Worm (Caenorhabditis elegans) whole organism, L4 larva: ENCODE results near the gene sap-49.
A peak's percentile ranks its signal among the peaks of the same experiment; 100 is the strongest.

Experiments used
- D1046.2 ChIP-seq: fragments of 200-800 bp; sonication (Bioruptor generic); IDR thresholded peaks from 2 replicates; pipeline ENCODE4 v1.3.6; 2022; ENCODE audit warnings: missing genetic modification characterization, missing compliant biosample characterization
- R02D3.7 ChIP-seq: fragments of 150-350 bp; sonication (generic microtip); optimal IDR thresholded peaks from 3 replicates; lab custom pipeline; 2014; ENCODE audit warnings: missing biosample characterization, missing genetic modification characterization
- Y48G9A.11 ChIP-seq: fragments of 200-800 bp; sonication (Bioruptor generic); IDR thresholded peaks from 2 replicates; pipeline ENCODE4 v1.3.6; 2022; ENCODE audit warnings: missing genetic modification reagents, missing genetic modification characterization, missing compliant biosample characterization
- Y5F2A.4 ChIP-seq: fragments of 200-800 bp; sonication (Bioruptor generic); optimal IDR thresholded peaks from 2 replicates; lab custom pipeline; 2018; ENCODE audit warnings: mild to moderate bottlenecking, missing genetic modification characterization, missing compliant biosample characterization
- ceh-28 ChIP-seq: fragments of 150-350 bp; optimal IDR thresholded peaks from 2 replicates; lab custom pipeline; 2014; ENCODE audit warnings: missing biosample characterization, missing genetic modification reagents, missing genetic modification characterization
- ceh-62 ChIP-seq: sonication (generic microtip); optimal IDR thresholded peaks from 2 replicates; lab custom pipeline; 2017; ENCODE audit warnings: missing biosample characterization, missing genetic modification characterization
- daf-12 ChIP-seq: fragments of 150-350 bp; optimal IDR thresholded peaks from 2 replicates; lab custom pipeline; 2014; ENCODE audit warnings: missing biosample characterization, missing genetic modification reagents, missing genetic modification characterization
- daf-19 ChIP-seq: fragments of 200-800 bp; sonication (Bioruptor generic); conservative IDR thresholded peaks from 2 replicates; pipeline ENCODE4 v1.3.6; 2022; ENCODE audit warnings: missing genetic modification characterization, missing compliant biosample characterization
- daf-8 ChIP-seq: fragments of 200-800 bp; sonication (Bioruptor generic); IDR thresholded peaks from 2 replicates; pipeline ENCODE4 v1.3.6; 2022; ENCODE audit warnings: missing genetic modification characterization, missing compliant biosample characterization
- dmd-6 ChIP-seq: fragments of 200-800 bp; sonication (Bioruptor generic); IDR thresholded peaks from 2 replicates; pipeline ENCODE4 v1.3.6; 2022; ENCODE audit warnings: missing genetic modification reagents, missing genetic modification characterization, missing compliant biosample characterization
- dmd-8 ChIP-seq: fragments of 200-800 bp; sonication (Bioruptor generic); IDR thresholded peaks from 2 replicates; pipeline ENCODE4 v1.3.6; 2022; ENCODE audit warnings: missing genetic modification characterization, missing compliant biosample characterization
- dpl-1 ChIP-seq: fragments of 150-350 bp; optimal IDR thresholded peaks from 2 replicates; lab custom pipeline; 2014; ENCODE audit warnings: missing biosample characterization, missing genetic modification reagents, missing genetic modification characterization
- duxl-1 ChIP-seq: sonication (generic microtip); optimal IDR thresholded peaks from 2 replicates; lab custom pipeline; 2016; ENCODE audit warnings: mild to moderate bottlenecking, missing genetic modification characterization, moderate library complexity, missing compliant biosample characterization; ENCODE audit not compliant: poor library complexity
- egl-43 ChIP-seq: fragments of 200-800 bp; sonication (Bioruptor generic); IDR thresholded peaks from 2 replicates; pipeline ENCODE4 v1.3.6; 2022; ENCODE audit warnings: missing genetic modification reagents, missing genetic modification characterization, missing compliant biosample characterization
- fos-1 ChIP-seq: fragments of 150-350 bp; optimal IDR thresholded peaks from 2 replicates; lab custom pipeline; 2014; ENCODE audit warnings: missing biosample characterization, missing genetic modification characterization
- gei-8 ChIP-seq: fragments of 200-800 bp; sonication (Bioruptor generic); optimal IDR thresholded peaks from 2 replicates; lab custom pipeline; 2018; ENCODE audit warnings: mild to moderate bottlenecking, missing genetic modification characterization, missing compliant biosample characterization
- hlh-11 ChIP-seq: fragments of 200-800 bp; sonication (Bioruptor generic); optimal IDR thresholded peaks from 2 replicates; lab custom pipeline; 2018; ENCODE audit warnings: mild to moderate bottlenecking, missing genetic modification characterization, missing compliant biosample characterization
- hlh-30 ChIP-seq: sonication (generic microtip); optimal IDR thresholded peaks from 2 replicates; lab custom pipeline; 2017; ENCODE audit warnings: antibody characterized with exemption, mild to moderate bottlenecking, missing genetic modification characterization, missing compliant biosample characterization; ENCODE audit not compliant: insufficient read depth
- hmg-1.1 ChIP-seq: fragments of 200-800 bp; sonication (Bioruptor generic); IDR thresholded peaks from 2 replicates; pipeline ENCODE4 v1.3.6; 2022; ENCODE audit warnings: missing genetic modification reagents, missing genetic modification characterization, missing compliant biosample characterization
- jun-1 ChIP-seq: fragments of 150-350 bp; optimal IDR thresholded peaks from 2 replicates; lab custom pipeline; 2014; ENCODE audit warnings: missing biosample characterization, missing genetic modification reagents, missing genetic modification characterization
- lim-7 ChIP-seq: fragments of 200-800 bp; sonication (Bioruptor generic); IDR thresholded peaks from 2 replicates; pipeline ENCODE4 v1.3.6; 2022; ENCODE audit warnings: missing genetic modification characterization, missing compliant biosample characterization
- lin-13 ChIP-seq: fragments of 150-350 bp; optimal IDR thresholded peaks from 2 replicates; lab custom pipeline; 2014; ENCODE audit warnings: missing biosample characterization, missing genetic modification reagents, missing genetic modification characterization
- lin-38 ChIP-seq: fragments of 200-800 bp; sonication (Bioruptor generic); IDR thresholded peaks from 2 replicates; pipeline ENCODE4 v1.3.6; 2022; ENCODE audit warnings: missing genetic modification reagents, missing genetic modification characterization, missing compliant biosample characterization
- lsy-2 ChIP-seq, 2 experiments: fragments of 150-350 bp in 1 of 2; sonication (generic microtip) in 1 of 2; optimal IDR thresholded peaks; 2 replicates each; lab custom pipeline; 2014 to 2017; ENCODE audit warnings: missing biosample characterization in 2 of 2, missing genetic modification characterization in 2 of 2
- madf-9 ChIP-seq: fragments of 200-800 bp; sonication (Bioruptor generic); conservative IDR thresholded peaks from 2 replicates; pipeline ENCODE4 v1.3.6; 2022; ENCODE audit warnings: missing genetic modification reagents, missing genetic modification characterization, missing compliant biosample characterization
- mep-1 ChIP-seq: fragments of 150-350 bp; sonication (generic microtip); optimal IDR thresholded peaks from 3 replicates; lab custom pipeline; 2014; ENCODE audit warnings: missing biosample characterization, missing genetic modification characterization
- mes-2 ChIP-seq: sonication (generic microtip); optimal IDR thresholded peaks from 2 replicates; lab custom pipeline; 2016; ENCODE audit warnings: missing genotype, mild to moderate bottlenecking, missing genetic modification characterization, missing compliant biosample characterization; ENCODE audit not compliant: poor library complexity, severe bottlenecking
- mxl-3 ChIP-seq: fragments of 200-800 bp; sonication (Bioruptor generic); optimal IDR thresholded peaks from 2 replicates; lab custom pipeline; 2018; ENCODE audit warnings: mild to moderate bottlenecking, missing genetic modification characterization, missing compliant biosample characterization
- nhr-102 ChIP-seq: sonication (generic microtip); optimal IDR thresholded peaks from 2 replicates; lab custom pipeline; 2016; ENCODE audit warnings: mild to moderate bottlenecking, missing genetic modification characterization, moderate library complexity, missing compliant biosample characterization
- nhr-11 ChIP-seq: fragments of 150-350 bp; optimal IDR thresholded peaks from 2 replicates; lab custom pipeline; 2014; ENCODE audit warnings: missing biosample characterization, missing genetic modification characterization
- nhr-111 ChIP-seq: fragments of 200-800 bp; sonication (Bioruptor generic); optimal IDR thresholded peaks from 2 replicates; lab custom pipeline; 2018; ENCODE audit warnings: mild to moderate bottlenecking, missing genetic modification characterization, missing compliant biosample characterization
- nhr-25 ChIP-seq: sonication (generic microtip); optimal IDR thresholded peaks from 2 replicates; lab custom pipeline; 2017; ENCODE audit warnings: missing genetic modification characterization, mild to moderate bottlenecking, missing compliant biosample characterization, antibody characterized with exemption, moderate library complexity, borderline replicate concordance; ENCODE audit not compliant: insufficient read depth
- nhr-28 ChIP-seq: fragments of 150-350 bp; optimal IDR thresholded peaks from 2 replicates; lab custom pipeline; 2014; ENCODE audit warnings: missing biosample characterization, missing genetic modification characterization
- nhr-41 ChIP-seq: fragments of 200-800 bp; sonication (Bioruptor generic); IDR thresholded peaks from 2 replicates; pipeline ENCODE4 v1.3.6; 2022; ENCODE audit warnings: missing genetic modification reagents, missing genetic modification characterization, missing compliant biosample characterization
- nhr-48 ChIP-seq: sonication (generic microtip); optimal IDR thresholded peaks from 2 replicates; lab custom pipeline; 2016; ENCODE audit warnings: mild to moderate bottlenecking, missing genetic modification characterization, missing compliant biosample characterization
- nhr-76 ChIP-seq: fragments of 150-350 bp; optimal IDR thresholded peaks from 2 replicates; lab custom pipeline; 2014; ENCODE audit warnings: missing biosample characterization, missing genetic modification characterization
- pha-4 ChIP-seq, 2 experiments: fragments of 150-350 bp in 1 of 2; fragments of 200-800 bp in 1 of 2; sonication (Bioruptor generic) in 1 of 2; IDR thresholded peaks in 1 of 2; optimal IDR thresholded peaks in 1 of 2; 2 replicates each; pipeline versions ENCODE4 v1.3.6 to Lab custom; 2014 to 2022; ENCODE audit warnings: missing genetic modification characterization in 2 of 2, missing genetic modification reagents in 2 of 2, missing biosample characterization in 1 of 2, missing compliant biosample characterization in 1 of 2
- pqm-1 ChIP-seq: sonication (generic microtip); optimal IDR thresholded peaks from 2 replicates; lab custom pipeline; 2017; ENCODE audit warnings: missing biosample characterization, missing genetic modification characterization
- set-16 ChIP-seq: fragments of 200-800 bp; sonication (Bioruptor generic); IDR thresholded peaks from 2 replicates; pipeline ENCODE4 v1.3.6; 2022; ENCODE audit warnings: missing genetic modification reagents, missing genetic modification characterization, missing compliant biosample characterization
- snpc-1.2 ChIP-seq: fragments of 200-800 bp; sonication (Bioruptor generic); IDR thresholded peaks from 2 replicates; pipeline ENCODE4 v1.3.6; 2022; ENCODE audit warnings: missing genetic modification reagents, missing genetic modification characterization, missing compliant biosample characterization
- vab-7 ChIP-seq: fragments of 200-800 bp; sonication (Bioruptor generic); IDR thresholded peaks from 2 replicates; pipeline ENCODE4 v1.3.6; 2022; ENCODE audit warnings: missing genetic modification reagents, missing genetic modification characterization, missing compliant biosample characterization
- zip-2 ChIP-seq: fragments of 150-350 bp; optimal IDR thresholded peaks from 2 replicates; lab custom pipeline; 2014; ENCODE audit warnings: missing biosample characterization, missing genetic modification characterization

sap-49 gene

ce11 chrII:8062334-8062791, 26.8 kb upstream of the sap-49 start, which contains the start of gene ufd-2 (continued):
- peak; percentile 50; the same call in 1 of the 2 replicates for TF ChIP-seq pha-4 (GFP tag; IDR thresholded peaks at IDR 0.05; lab: Robert Waterston, UW)
- TF ChIP-seq pha-4 (tag; optimal IDR thresholded peaks at IDR 0.05; lab: Kevin White, UChicago) = peak; percentile 57
- TF ChIP-seq daf-8 (GFP tag; lab: Robert Waterston, UW) = no peak
- TF ChIP-seq mep-1 (tag; lab: Kevin White, UChicago) = peak; percentile 84
- TF ChIP-seq lin-38 (GFP tag; lab: Robert Waterston, UW) = peak; percentile 95
- no peak for TF ChIP-seq dmd-8 (GFP tag; lab: Robert Waterston, UW)
- TF ChIP-seq mes-2 (tag; lab: Kevin White, UChicago) = peak; percentile 94
- no peak for TF ChIP-seq nhr-102
- TF ChIP-seq jun-1 (tag; lab: Kevin White, UChicago) = no peak
- TF ChIP-seq madf-9 (GFP tag; lab: Robert Waterston, UW) = peak; percentile 44; the same call in 1 of the 2 replicates
- TF ChIP-seq lin-13 (GFP tag; lab: Kevin White, UChicago) = peak; percentile 80
- TF ChIP-seq lsy-2 (tag; optimal IDR thresholded peaks at IDR 0.05; lab: Kevin White, UChicago) = peak; percentile 10 to 76
- TF ChIP-seq dpl-1 (GFP tag; lab: Kevin White, UChicago) = peak; percentile 57
- no peak for TF ChIP-seq snpc-1.2 (GFP tag; lab: Robert Waterston, UW)
- no peak for TF ChIP-seq lim-7 (GFP tag; lab: Robert Waterston, UW)
- TF ChIP-seq egl-43 (GFP tag; lab: Robert Waterston, UW) = no peak
- TF ChIP-seq hlh-11 = peak; percentile 47
- no peak for TF ChIP-seq nhr-76 (tag; lab: Kevin White, UChicago)
- TF ChIP-seq pqm-1 = peak; percentile 45

DNA sequence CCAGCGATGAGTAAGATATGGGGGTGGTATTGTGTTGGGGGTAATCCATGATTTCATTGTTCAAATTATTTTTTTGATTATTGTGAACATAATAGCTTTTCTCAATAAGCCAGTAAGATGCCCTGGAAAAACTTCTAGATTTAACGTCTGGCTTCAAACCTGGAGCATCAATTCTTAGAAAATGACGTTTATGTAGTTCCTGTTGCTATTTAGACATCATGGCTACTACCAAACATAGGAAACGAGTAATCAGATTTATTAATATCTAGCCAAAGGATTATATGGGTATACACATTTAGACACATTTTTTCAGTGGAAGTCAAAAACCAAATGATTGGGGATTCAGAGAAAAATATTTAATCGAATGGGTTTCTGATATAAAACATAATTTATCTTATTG, 24.0 kb upstream of the sap-49 start:
- no peak for TF ChIP-seq lin-13 (GFP tag; lab: Kevin White, UChicago)
- TF ChIP-seq nhr-48 = no peak
- TF ChIP-seq nhr-11 (tag; lab: Kevin White, UChicago) = peak; percentile 9
- TF ChIP-seq, all 104 proteins: peak for 1

DNA sequence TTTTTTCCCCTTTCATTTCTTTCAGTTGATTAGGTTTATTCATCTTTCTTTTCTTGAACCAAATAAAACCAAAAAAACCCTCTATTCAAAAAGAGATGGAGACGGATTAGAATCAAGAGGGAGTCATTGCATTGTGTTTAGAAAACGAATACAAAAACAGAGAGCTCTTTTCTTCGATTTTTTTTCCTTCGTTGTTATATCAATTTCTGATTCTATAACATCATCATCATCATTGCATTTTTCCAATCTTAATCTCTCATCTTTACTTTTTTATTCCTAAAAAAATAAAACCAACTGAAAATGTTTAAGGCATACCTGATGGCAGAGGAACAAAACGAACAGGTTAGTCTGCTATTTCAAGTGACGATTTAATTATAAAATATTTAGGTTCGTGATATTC, 23.2 kb upstream of the sap-49 start, which contains the start of gene T05H10.8:
Gene T05H10.8, plus strand, starts transcription at position 301 of the 400 bp plus-strand sequence.
- TF ChIP-seq madf-9 (GFP tag; lab: Robert Waterston, UW) (no peak), Y48G9A.11 (GFP tag; lab: Robert Waterston, UW) (no peak), Y5F2A.4 (GFP tag; lab: Kevin White, UChicago) (no peak), daf-19 (GFP tag; lab: Robert Waterston, UW) (no peak), hlh-30 (tag; lab: Kevin White, UChicago) (no peak), zip-2 (tag; lab: Kevin White, UChicago) (no peak), pqm-1 (no peak), lim-7 (GFP tag; lab: Robert Waterston, UW) (no peak), D1046.2 (GFP tag; lab: Robert Waterston, UW) (no peak), gei-8 (GFP tag; lab: Kevin White, UChicago) (no peak), nhr-41 (GFP tag; lab: Robert Waterston, UW) (no peak), nhr-25 (tag; lab: Kevin White, UChicago) (no peak), mes-2 (tag; lab: Kevin White, UChicago) (no peak), fos-1 (tag; lab: Kevin White, UChicago) (no peak)

DNA sequence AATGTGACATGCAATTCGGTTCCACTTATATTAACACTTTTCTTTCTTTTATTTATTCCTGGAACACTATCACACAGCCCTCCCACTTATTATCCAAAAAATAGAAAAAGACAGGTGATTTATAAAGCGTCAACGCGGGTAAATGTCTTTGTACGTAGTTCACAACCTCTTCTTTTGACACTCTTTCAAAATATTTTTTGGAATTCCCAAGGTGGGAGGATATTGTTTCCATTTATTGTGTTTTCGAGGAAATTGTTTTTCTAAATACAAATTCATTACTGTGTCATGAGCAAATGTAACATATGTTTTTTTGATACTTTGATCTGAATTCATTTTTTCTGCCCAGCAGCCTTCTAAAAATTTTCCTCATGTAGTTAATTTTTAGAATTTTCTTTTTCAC, 22.3 kb upstream of the sap-49 start:
- TF ChIP-seq hmg-1.1 = no peak
- TF ChIP-seq daf-12 = no peak
- no peak for TF ChIP-seq D1046.2 (GFP tag; lab: Robert Waterston, UW)
- no peak for TF ChIP-seq mes-2 (tag; lab: Kevin White, UChicago)
- TF ChIP-seq set-16 = no peak
- TF ChIP-seq nhr-28 (tag; lab: Kevin White, UChicago) = no peak
- TF ChIP-seq duxl-1 (tag; lab: Kevin White, UChicago) = no peak
- no peak for TF ChIP-seq lim-7 (GFP tag; lab: Robert Waterston, UW)
- no peak for TF ChIP-seq ceh-28 (tag; lab: Kevin White, UChicago)
- no peak for TF ChIP-seq nhr-111
- TF ChIP-seq lin-13 (GFP tag; lab: Kevin White, UChicago) = no peak
- TF ChIP-seq mxl-3 (GFP tag; lab: Kevin White, UChicago) = no peak
- no peak for TF ChIP-seq R02D3.7 (tag; lab: Kevin White, UChicago)
- no peak for TF ChIP-seq dmd-6
- no peak for TF ChIP-seq ceh-62
- no peak for TF ChIP-seq vab-7 (GFP tag; lab: Robert Waterston, UW)
